Fruit fly (Drosophila melanogaster) whole organism, embryonic: ENCODE data around the gene CG1622.

Experiments
- Abd-B ChIP-seq: fragments of 200-800 bp; sonication (Bioruptor generic); optimal IDR thresholded peaks from 2 replicates; lab custom pipeline; 2018; ENCODE audit warnings: missing biosample characterization, mild to moderate bottlenecking, missing genetic modification characterization, moderate library complexity
- Antp ChIP-seq: fragments of 200-800 bp; sonication (Bioruptor generic); optimal IDR thresholded peaks from 3 replicates; lab custom pipeline; 2016; ENCODE audit warnings: missing biosample characterization, missing genetic modification characterization
- CG10209 ChIP-seq: fragments of 200-800 bp; sonication (Bioruptor generic); optimal IDR thresholded peaks from 3 replicates; lab custom pipeline; 2017; ENCODE audit warnings: missing biosample characterization, mild to moderate bottlenecking, missing genetic modification characterization, missing genetic modification reagents
- CG10431 ChIP-seq: fragments of 200-800 bp; sonication (Bioruptor generic); optimal IDR thresholded peaks from 3 replicates; lab custom pipeline; 2018; ENCODE audit warnings: missing biosample characterization, mild to moderate bottlenecking, missing genetic modification characterization
- CG11696 ChIP-seq: fragments of 200-800 bp; sonication (Bioruptor generic); IDR thresholded peaks from 2 replicates; pipeline ENCODE4 v1.3.6; 2022; ENCODE audit warnings: missing biosample characterization, missing genetic modification characterization
- CG12104 ChIP-seq: fragments of 200-800 bp; sonication (Bioruptor generic); optimal IDR thresholded peaks from 3 replicates; lab custom pipeline; 2016; ENCODE audit warnings: missing biosample characterization, missing genetic modification characterization
- CG12236 ChIP-seq: fragments of 200-800 bp; sonication (Bioruptor generic); optimal IDR thresholded peaks from 2 replicates; lab custom pipeline; 2016; ENCODE audit warnings: missing biosample characterization, missing genetic modification characterization
- CG13424 ChIP-seq: fragments of 200-800 bp; sonication (Bioruptor generic); optimal IDR thresholded peaks from 2 replicates; lab custom pipeline; 2019; ENCODE audit warnings: missing biosample characterization, mild to moderate bottlenecking, missing genetic modification characterization, moderate library complexity
- CG13894 ChIP-seq: fragments of 200-800 bp; sonication (Bioruptor generic); optimal IDR thresholded peaks from 3 replicates; lab custom pipeline; 2018; ENCODE audit warnings: missing biosample characterization, mild to moderate bottlenecking, missing genetic modification characterization, moderate library complexity
- CG17186 ChIP-seq: fragments of 200-800 bp; sonication (Bioruptor generic); optimal IDR thresholded peaks from 3 replicates; lab custom pipeline; 2017; ENCODE audit warnings: missing biosample characterization, missing genetic modification reagents, missing genetic modification characterization
- CG17359 ChIP-seq: fragments of 200-800 bp; sonication (Bioruptor generic); optimal IDR thresholded peaks from 3 replicates; lab custom pipeline; 2018; ENCODE audit warnings: missing biosample characterization, mild to moderate bottlenecking, missing genetic modification characterization, moderate library complexity
- CG17612 ChIP-seq: fragments of 200-800 bp; sonication (Bioruptor generic); IDR thresholded peaks from 2 replicates; pipeline ENCODE4 v1.3.6; 2022; ENCODE audit warnings: missing biosample characterization, missing genetic modification characterization
- CG17802 ChIP-seq: fragments of 200-800 bp; sonication (Bioruptor generic); optimal IDR thresholded peaks from 2 replicates; lab custom pipeline; 2018; ENCODE audit warnings: missing biosample characterization, mild to moderate bottlenecking, missing genetic modification characterization, moderate library complexity
- CG18476 ChIP-seq: fragments of 200-800 bp; sonication (Bioruptor generic); optimal IDR thresholded peaks from 2 replicates; lab custom pipeline; 2016; ENCODE audit warnings: missing biosample characterization, mild to moderate bottlenecking, missing genetic modification characterization
- CG18619 ChIP-seq: fragments of 200-800 bp; sonication (Bioruptor generic); optimal IDR thresholded peaks from 3 replicates; lab custom pipeline; 2017; ENCODE audit warnings: missing biosample characterization, mild to moderate bottlenecking, missing genetic modification characterization
- CG2120 ChIP-seq: fragments of 200-800 bp; sonication (Bioruptor generic); optimal IDR thresholded peaks from 3 replicates; lab custom pipeline; 2016; ENCODE audit warnings: missing biosample characterization, missing genetic modification characterization
- CG2889 ChIP-seq: fragments of 200-800 bp; sonication (Bioruptor generic); IDR thresholded peaks from 3 replicates; pipeline ENCODE4 v1.3.6; 2022; ENCODE audit warnings: missing biosample characterization, missing genetic modification characterization
- CG31224 ChIP-seq: fragments of 200-800 bp; sonication (Bioruptor generic); IDR thresholded peaks from 2 replicates; pipeline ENCODE4 v1.3.6; 2022; ENCODE audit warnings: missing biosample characterization, missing genetic modification characterization
- CG32532 ChIP-seq: fragments of 200-800 bp; sonication (Bioruptor generic); IDR thresholded peaks from 2 replicates; pipeline ENCODE4 v1.3.6; 2022; ENCODE audit warnings: missing biosample characterization, missing genetic modification characterization
- CG9215 ChIP-seq: fragments of 200-800 bp; sonication (Bioruptor generic); IDR thresholded peaks from 2 replicates; pipeline ENCODE4 v1.3.6; 2022; ENCODE audit warnings: missing biosample characterization, missing genetic modification characterization
- CG9609 ChIP-seq: fragments of 200-800 bp; sonication (Bioruptor generic); optimal IDR thresholded peaks from 3 replicates; lab custom pipeline; 2016; ENCODE audit warnings: missing biosample characterization, missing genetic modification characterization
- CoRest ChIP-seq: fragments of 200-800 bp; sonication (Bioruptor generic); optimal IDR thresholded peaks from 3 replicates; lab custom pipeline; 2018; ENCODE audit warnings: missing biosample characterization, mild to moderate bottlenecking, missing genetic modification characterization, moderate library complexity
- Dbx ChIP-seq: fragments of 200-800 bp; sonication (Bioruptor generic); IDR thresholded peaks from 3 replicates; pipeline ENCODE4 v1.3.6; 2022; ENCODE audit warnings: missing biosample characterization, missing genetic modification characterization
- Dek ChIP-seq: fragments of 200-800 bp; sonication (Bioruptor generic); optimal IDR thresholded peaks from 3 replicates; lab custom pipeline; 2019; ENCODE audit warnings: missing biosample characterization, mild to moderate bottlenecking, missing genetic modification characterization, moderate library complexity
- Hmx ChIP-seq: fragments of 200-800 bp; sonication (Bioruptor generic); optimal IDR thresholded peaks from 2 replicates; lab custom pipeline; 2016; ENCODE audit warnings: missing biosample characterization, missing genetic modification characterization
- Hr3 ChIP-seq: fragments of 200-800 bp; sonication (Bioruptor generic); optimal IDR thresholded peaks from 3 replicates; lab custom pipeline; 2016; ENCODE audit warnings: missing biosample characterization, missing genetic modification characterization
- Lhr ChIP-seq: fragments of 200-800 bp; sonication (Bioruptor generic); optimal IDR thresholded peaks from 3 replicates; lab custom pipeline; 2017; ENCODE audit warnings: mild to moderate bottlenecking, missing biosample characterization, missing genetic modification reagents, missing genetic modification characterization
- Myb ChIP-seq: fragments of 200-800 bp; sonication (Bioruptor generic); optimal IDR thresholded peaks from 2 replicates; lab custom pipeline; 2016; ENCODE audit warnings: missing biosample characterization, missing genetic modification characterization
- NFAT ChIP-seq: fragments of 200-800 bp; sonication (Bioruptor generic); IDR thresholded peaks from 2 replicates; pipeline ENCODE4 v1.3.6; 2022; ENCODE audit warnings: missing biosample characterization, missing genetic modification characterization
- Nf-YA ChIP-seq: fragments of 200-800 bp; sonication (Bioruptor generic); IDR thresholded peaks from 2 replicates; pipeline ENCODE4 v1.3.6; 2022; ENCODE audit warnings: missing biosample characterization, missing genetic modification characterization
- Sry-β ChIP-seq: fragments of 200-800 bp; sonication (Bioruptor generic); optimal IDR thresholded peaks from 2 replicates; lab custom pipeline; 2018; ENCODE audit warnings: missing biosample characterization, mild to moderate bottlenecking, missing genetic modification characterization, moderate library complexity
- Usf ChIP-seq: fragments of 200-800 bp; sonication (Bioruptor generic); optimal IDR thresholded peaks from 2 replicates; lab custom pipeline; 2017; ENCODE audit warnings: missing genotype, missing biosample characterization, missing genetic modification characterization
- abd-A ChIP-seq: fragments of 200-800 bp; sonication (Bioruptor generic); optimal IDR thresholded peaks from 3 replicates; lab custom pipeline; 2019; ENCODE audit warnings: missing biosample characterization, mild to moderate bottlenecking, missing genetic modification characterization, moderate library complexity
- ato ChIP-seq: fragments of 200-800 bp; sonication (Bioruptor generic); IDR thresholded peaks from 2 replicates; pipeline ENCODE4 v1.3.6; 2022; ENCODE audit warnings: missing biosample characterization, missing genetic modification characterization; ENCODE audit not compliant: partially characterized antibody
- bab2 ChIP-seq: fragments of 200-800 bp; sonication (Bioruptor generic); optimal IDR thresholded peaks from 2 replicates; lab custom pipeline; 2016; ENCODE audit warnings: missing biosample characterization, missing genetic modification characterization
- cad ChIP-seq: fragments of >200 bp; optimal IDR thresholded peaks from 2 replicates; lab custom pipeline; 2017; ENCODE audit warnings: missing biosample characterization, missing genetic modification characterization
- cg ChIP-seq: fragments of 200-800 bp; sonication (Bioruptor generic); optimal IDR thresholded peaks from 3 replicates; lab custom pipeline; 2019; ENCODE audit warnings: missing biosample characterization, mild to moderate bottlenecking, missing genetic modification characterization, moderate library complexity
- chn ChIP-seq: fragments of 200-800 bp; sonication (Bioruptor generic); optimal IDR thresholded peaks from 2 replicates; lab custom pipeline; 2016; ENCODE audit warnings: missing biosample characterization, missing genetic modification characterization
- dati ChIP-seq: fragments of 200-800 bp; sonication (Bioruptor generic); IDR thresholded peaks from 2 replicates; pipeline ENCODE4 v1.3.6; 2022; ENCODE audit warnings: missing biosample characterization, missing genetic modification characterization
- dimm ChIP-seq: fragments of 200-800 bp; sonication (Bioruptor generic); IDR thresholded peaks from 2 replicates; pipeline ENCODE4 v1.3.6; 2022; ENCODE audit warnings: missing biosample characterization, missing genetic modification characterization
- ems ChIP-seq: fragments of 200-800 bp; sonication (Bioruptor generic); optimal IDR thresholded peaks from 3 replicates; lab custom pipeline; 2016; ENCODE audit warnings: missing biosample characterization, missing genetic modification characterization
- fd96Cb ChIP-seq: fragments of 200-800 bp; sonication (Bioruptor generic); optimal IDR thresholded peaks from 2 replicates; lab custom pipeline; 2018; ENCODE audit warnings: missing biosample characterization, mild to moderate bottlenecking, missing genetic modification characterization, moderate library complexity
- fru ChIP-seq: fragments of >200 bp; optimal IDR thresholded peaks from 2 replicates; lab custom pipeline; 2017
- grau ChIP-seq: fragments of 200-800 bp; optimal IDR thresholded peaks from 3 replicates; lab custom pipeline; 2019; ENCODE audit warnings: missing biosample characterization, mild to moderate bottlenecking, missing genetic modification characterization, moderate library complexity
- gt ChIP-seq: fragments of 200-800 bp; sonication (Bioruptor generic); IDR thresholded peaks from 2 replicates; pipeline ENCODE4 v1.3.6; 2022; ENCODE audit warnings: missing biosample characterization, missing genetic modification characterization
- hkb ChIP-seq, 2 experiments: fragments of 200-800 bp in 1 of 2; fragments of >200 bp in 1 of 2; sonication (Bioruptor generic) in 1 of 2; IDR thresholded peaks in 1 of 2; optimal IDR thresholded peaks in 1 of 2; 2 replicates each; pipeline versions ENCODE4 v1.3.6 to Lab custom; 2017 to 2022; ENCODE audit warnings: missing biosample characterization in 1 of 2, missing genetic modification characterization in 1 of 2
- jumu ChIP-seq: fragments of 200-800 bp; sonication (Bioruptor generic); optimal IDR thresholded peaks from 3 replicates; lab custom pipeline; 2016; ENCODE audit warnings: missing biosample characterization, missing genetic modification characterization
- lab ChIP-seq: fragments of 200-800 bp; sonication (Bioruptor generic); optimal IDR thresholded peaks from 3 replicates; lab custom pipeline; 2017; ENCODE audit warnings: missing biosample characterization, missing genetic modification characterization, mild to moderate bottlenecking, moderate library complexity, missing genetic modification reagents
- lilli ChIP-seq: fragments of 200-800 bp; sonication (Bioruptor generic); optimal IDR thresholded peaks from 3 replicates; lab custom pipeline; 2016; ENCODE audit warnings: missing biosample characterization, missing genetic modification characterization
- ranshi ChIP-seq: fragments of 200-800 bp; sonication (Bioruptor generic); IDR thresholded peaks from 2 replicates; pipeline ENCODE4 v1.3.6; 2022; ENCODE audit warnings: missing biosample characterization, missing genetic modification characterization
- unc-4 ChIP-seq: fragments of 200-800 bp; sonication (Bioruptor generic); IDR thresholded peaks from 2 replicates; pipeline ENCODE4 v1.3.6; 2022; ENCODE audit warnings: missing biosample characterization, missing genetic modification characterization; ENCODE audit not compliant: partially characterized antibody
- wor ChIP-seq: fragments of 200-800 bp; sonication (Bioruptor generic); IDR thresholded peaks from 2 replicates; pipeline ENCODE4 v1.3.6; 2022; ENCODE audit warnings: missing biosample characterization, missing genetic modification characterization

CG1622 gene

dm6 chrX:13258757-13259067 is 38.2 kb upstream of the CG1622 start, which contains the start of gene comt (continued):
- TF ChIP-seq CG2889 (GFP tag; lab: Robert Waterston, UW) (no peak), abd-A (tag; lab: Kevin White, UChicago) (no peak), CG10431 (GFP tag; lab: Kevin White, UChicago) (no peak), Hr3 (GFP tag; lab: Kevin White, UChicago) (peak; percentile 56), gt (GFP tag; lab: Robert Waterston, UW) (no peak), CG17359 (peak; percentile 67), Abd-B (GFP tag; lab: Kevin White, UChicago) (peak; percentile 28), Sry-β (GFP tag; lab: Kevin White, UChicago) (no peak), Myb (GFP tag; lab: Kevin White, UChicago) (no peak), Antp (GFP tag; lab: Kevin White, UChicago) (no peak), lilli (GFP tag; lab: Kevin White, UChicago) (peak; percentile 16), lab (GFP tag; lab: Kevin White, UChicago) (no peak), CG13894 (no peak), CG9215 (GFP tag; lab: Robert Waterston, UW) (no peak), dimm (GFP tag; lab: Robert Waterston, UW) (no peak), dati (GFP tag; lab: Robert Waterston, UW) (no peak), fru (lab: Kevin White, UChicago) (no peak), CG10209 (GFP tag; lab: Kevin White, UChicago) (peak; percentile 58), CG18476 (GFP tag; lab: Kevin White, UChicago) (peak; percentile 9), CG9609 (GFP tag; lab: Kevin White, UChicago) (no peak), ems (GFP tag; lab: Kevin White, UChicago) (peak; percentile 4), bab2 (GFP tag; lab: Kevin White, UChicago) (no peak), Dek (tag; lab: Kevin White, UChicago) (peak; percentile 63), CG31224 (GFP tag; lab: Robert Waterston, UW) (peak; percentile 32; the same call in 1 of the 2 replicates), Dbx (0 out of 3 replicates have a peak, but pooled peaks have one; percentile 59), ato (GFP tag; lab: Robert Waterston, UW) (no peak), CG12236 (no peak), cg (GFP tag; lab: Kevin White, UChicago) (no peak), Hmx (GFP tag; lab: Kevin White, UChicago) (no peak), ranshi (0 out of 2 replicates have a peak, but pooled peaks have one; percentile 44), wor (peak; percentile 32; the same call in 1 of the 2 replicates), fd96Cb (tag; lab: Kevin White, UChicago) (peak; percentile 52), grau (tag; lab: Kevin White, UChicago) (peak; percentile 65), CG17802 (tag; lab: Kevin White, UChicago) (no peak), CG11696 (GFP tag; lab: Robert Waterston, UW) (0 out of 2 replicates have a peak, but pooled peaks have one; percentile 30), CoRest (tag; lab: Kevin White, UChicago) (peak; percentile 72), cad (no peak), CG32532 (GFP tag; lab: Robert Waterston, UW) (peak; percentile 72), chn (GFP tag; lab: Kevin White, UChicago) (no peak), unc-4 (GFP tag; lab: Robert Waterston, UW) (no peak), NFAT (GFP tag; lab: Robert Waterston, UW) (no peak), CG13424 (tag; lab: Kevin White, UChicago) (peak; percentile 78), CG12104 (peak; percentile 51), jumu (GFP tag; lab: Kevin White, UChicago) (no peak), hkb (optimal IDR thresholded peaks at IDR 0.05; lab: Kevin White, UChicago) (no peak), hkb (GFP tag; IDR thresholded peaks at IDR 0.05; lab: Robert Waterston, UW) (peak; percentile 70), CG17186 (GFP tag; lab: Kevin White, UChicago) (no peak), CG17612 (GFP tag; lab: Robert Waterston, UW) (no peak), CG2120 (GFP tag; lab: Kevin White, UChicago) (peak; percentile 23), CG18619 (GFP tag; lab: Kevin White, UChicago) (no peak), Usf (GFP tag; lab: Kevin White, UChicago) (peak; percentile 38), Nf-YA (GFP tag; lab: Robert Waterston, UW) (peak; percentile 42; the same call in 1 of the 2 replicates), Lhr (GFP tag; lab: Kevin White, UChicago) (no peak)
